Worm (Caenorhabditis elegans) whole organism, midembryonic: ENCODE data around the gene T22B3.3.

Experiments
- T22C8.4 ChIP-seq: fragments of 200-800 bp; sonication (Bioruptor generic); IDR thresholded peaks from 2 replicates; pipeline ENCODE4 v1.3.6; 2022; ENCODE audit warnings: missing genetic modification characterization, missing compliant biosample characterization
- flt-1 ChIP-seq: fragments of 200-800 bp; sonication (Bioruptor generic); IDR thresholded peaks from 2 replicates; pipeline ENCODE4 v1.3.6; 2022; ENCODE audit warnings: missing genetic modification characterization, missing compliant biosample characterization
- klf-2 ChIP-seq: fragments of 200-800 bp; sonication (Bioruptor generic); conservative IDR thresholded peaks from 2 replicates; pipeline ENCODE4 v1.3.6; 2022; ENCODE audit warnings: missing genetic modification reagents, missing genetic modification characterization, missing compliant biosample characterization
- ztf-23 ChIP-seq: fragments of 200-800 bp; sonication (Bioruptor generic); IDR thresholded peaks from 2 replicates; pipeline ENCODE4 v1.3.6; 2022; ENCODE audit warnings: missing genetic modification reagents, missing genetic modification characterization, missing compliant biosample characterization

ce11 chrIV:11694143-11694542, 9.4 kb downstream of the T22B3.3 start, which contains the start of gene ZK792.7:
- TF ChIP-seq flt-1: no peak
- no peak for TF ChIP-seq ztf-23
- TF ChIP-seq T22C8.4 (GFP tag; lab: Robert Waterston, UW): no peak
- TF ChIP-seq klf-2 (GFP tag; lab: Robert Waterston, UW): no peak
